Worm (Caenorhabditis elegans): ENCODE results near the gene F26G1.3.

DNA sequence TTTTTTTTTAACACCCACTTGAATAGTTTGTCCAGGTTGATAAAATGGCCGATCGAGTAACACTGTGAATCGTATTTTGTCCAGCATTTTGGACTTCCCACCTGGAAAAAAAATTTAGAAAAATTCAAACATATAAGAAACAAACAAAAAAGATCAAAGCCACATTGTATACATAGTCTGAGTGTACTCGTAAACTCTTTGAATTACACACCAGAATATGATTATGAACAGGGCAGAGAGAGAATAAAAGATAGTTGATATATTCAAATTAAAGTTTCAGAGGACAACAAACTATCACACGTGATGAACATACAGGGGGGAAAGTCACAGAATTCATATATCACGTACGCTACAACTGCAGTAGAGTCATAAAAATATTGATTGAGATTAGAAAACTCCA lies 7.7 kb downstream of the F26G1.3 start, which contains the start of gene ttm-2:
- TF ChIP-seq skn-1 (tag; optimal IDR thresholded peaks at IDR 0.05) = no peak
- no peak for TF ChIP-seq lin-39 (tag; optimal IDR thresholded peaks at IDR 0.05)
- TF ChIP-seq nhr-77 (tag; optimal IDR thresholded peaks at IDR 0.05) = no peak
- TF ChIP-seq ama-1 (optimal IDR thresholded peaks at IDR 0.05) = no peak
- TF ChIP-seq lin-15B (tag; optimal IDR thresholded peaks at IDR 0.05) = no peak
- TF ChIP-seq fkh-10 (GFP tag; optimal IDR thresholded peaks at IDR 0.05) = no peak
- TF ChIP-seq aly-2 (tag; optimal IDR thresholded peaks at IDR 0.05) = no peak
- no peak for TF ChIP-seq hmg-11 (tag; optimal IDR thresholded peaks at IDR 0.05)
- no peak for TF ChIP-seq unc-39 (tag; optimal IDR thresholded peaks at IDR 0.05)
